Worm (Caenorhabditis elegans) whole organism, L1 larva: Measurements from ENCODE around the gene C40H1.9.

Experiments used
- aly-2 ChIP-seq: fragments of 150-350 bp; optimal IDR thresholded peaks from 2 replicates; lab custom pipeline; 2014; ENCODE audit warnings: missing biosample characterization, missing genetic modification characterization
- dpl-1 ChIP-seq, 3 experiments: fragments of 150-350 bp in 2 of 3; sonication (generic microtip) in 1 of 3; optimal IDR thresholded peaks; 2 replicates each; lab custom pipeline; 2014 to 2017; ENCODE audit warnings: missing biosample characterization in 3 of 3, missing genetic modification characterization in 3 of 3, missing genetic modification reagents in 3 of 3
- egl-27 ChIP-seq, 2 experiments: fragments of 150-350 bp in 1 of 2; sonication (generic microtip); optimal IDR thresholded peaks; 3 replicates each; lab custom pipeline; 2017 to 2018; ENCODE audit warnings: missing biosample characterization in 2 of 2, missing genetic modification characterization in 2 of 2, missing genetic modification reagents in 2 of 2
- ets-5 ChIP-seq: fragments of 200-800 bp; sonication (Bioruptor generic); IDR thresholded peaks from 2 replicates; pipeline ENCODE4 v1.3.6; 2022; ENCODE audit warnings: missing genetic modification characterization, missing compliant biosample characterization
- fkh-10 ChIP-seq: sonication (generic microtip); optimal IDR thresholded peaks from 2 replicates; lab custom pipeline; 2017; ENCODE audit warnings: missing biosample characterization, missing genetic modification reagents, missing genetic modification characterization
- hpl-2 ChIP-seq: fragments of 150-350 bp; optimal IDR thresholded peaks from 2 replicates; lab custom pipeline; 2014; ENCODE audit warnings: missing biosample characterization, missing genetic modification reagents, missing genetic modification characterization
- lin-14 ChIP-seq: fragments of 200-800 bp; sonication (Bioruptor generic); optimal IDR thresholded peaks from 2 replicates; lab custom pipeline; 2018; ENCODE audit warnings: mild to moderate bottlenecking, missing genetic modification characterization, moderate library complexity, missing compliant biosample characterization
- nhr-28 ChIP-seq: fragments of 150-350 bp; optimal IDR thresholded peaks from 2 replicates; lab custom pipeline; 2014; ENCODE audit warnings: missing biosample characterization, missing genetic modification characterization
- nhr-76 ChIP-seq: sonication (generic microtip); optimal IDR thresholded peaks from 2 replicates; lab custom pipeline; 2017; ENCODE audit warnings: missing biosample characterization, missing genetic modification characterization
- skn-1 ChIP-seq: fragments of 150-350 bp; optimal IDR thresholded peaks from 2 replicates; lab custom pipeline; 2014; ENCODE audit warnings: missing biosample characterization, missing genetic modification characterization
- unc-62 ChIP-seq: fragments of 150-350 bp; optimal IDR thresholded peaks from 2 replicates; lab custom pipeline; 2014; ENCODE audit warnings: missing biosample characterization, missing genetic modification reagents, missing genetic modification characterization
- vab-15 ChIP-seq: sonication (generic microtip); optimal IDR thresholded peaks from 2 replicates; lab custom pipeline; 2017; ENCODE audit warnings: missing genotype, mild to moderate bottlenecking, missing genetic modification characterization, missing compliant biosample characterization
- zag-1 ChIP-seq: fragments of 150-350 bp; optimal IDR thresholded peaks from 2 replicates; lab custom pipeline; 2014; ENCODE audit warnings: missing biosample characterization, missing genetic modification characterization

- TF ChIP-seq hpl-2 (GFP tag; lab: Kevin White, UChicago), result no peak
- TF ChIP-seq aly-2 (tag; lab: Kevin White, UChicago), result no peak
- no peak for TF ChIP-seq ets-5
- no peak for TF ChIP-seq skn-1 (tag; lab: Kevin White, UChicago)
- no peak for TF ChIP-seq nhr-76 (tag; lab: Kevin White, UChicago)
- no peak for TF ChIP-seq nhr-28 (tag; lab: Kevin White, UChicago)
- no peak for TF ChIP-seq vab-15 (tag; lab: Kevin White, UChicago)
- no peak for TF ChIP-seq dpl-1 (GFP tag; optimal IDR thresholded peaks at IDR 0.05; lab: Kevin White, UChicago)
- no peak for TF ChIP-seq fkh-10
- TF ChIP-seq unc-62 (GFP tag; lab: Kevin White, UChicago), result no peak
- TF ChIP-seq zag-1 (tag; lab: Kevin White, UChicago), result no peak
- no peak for TF ChIP-seq lin-14 (GFP tag; lab: Kevin White, UChicago)
- TF ChIP-seq egl-27 (tag; optimal IDR thresholded peaks at IDR 0.05; lab: Kevin White, UChicago), result no peak
These were observed 2.1 kb upstream of the C40H1.9 start for ce11 chrIII:9317601-9318000.
